Fruit fly (Drosophila melanogaster) whole organism, embryonic: ENCODE measurements around the gene hyd.

ENCODE experiments used
- Asciz ChIP-seq: fragments of 200-800 bp; sonication (Bioruptor generic); optimal IDR thresholded peaks from 2 replicates; lab custom pipeline; 2017; ENCODE audit warnings: missing biosample characterization, mild to moderate bottlenecking, missing genetic modification characterization, missing genetic modification reagents
- Awh ChIP-seq: fragments of 200-800 bp; sonication (Bioruptor generic); IDR thresholded peaks from 2 replicates; pipeline ENCODE4, ENCODE4 v1.3.6; 2022; ENCODE audit warnings: missing biosample characterization, missing genetic modification characterization
- CG10654 ChIP-seq: fragments of 200-800 bp; sonication (Bioruptor generic); optimal IDR thresholded peaks from 2 replicates; lab custom pipeline; 2016; ENCODE audit warnings: missing biosample characterization, missing genetic modification characterization
- CG12219 ChIP-seq: fragments of 200-800 bp; sonication (Bioruptor generic); optimal IDR thresholded peaks from 3 replicates; lab custom pipeline; 2018; ENCODE audit warnings: missing biosample characterization, mild to moderate bottlenecking, missing genetic modification characterization
- CG13287 ChIP-seq: fragments of 200-800 bp; sonication (Bioruptor generic); IDR thresholded peaks from 2 replicates; pipeline ENCODE4 v1.3.6; 2022; ENCODE audit warnings: missing biosample characterization, missing genetic modification characterization; ENCODE audit not compliant: partially characterized antibody
- CG15479 ChIP-seq: fragments of 200-800 bp; sonication (Bioruptor generic); optimal IDR thresholded peaks from 3 replicates; lab custom pipeline; 2019; ENCODE audit warnings: missing biosample characterization, mild to moderate bottlenecking, missing genetic modification characterization, moderate library complexity
- CG15514 ChIP-seq: fragments of 200-800 bp; sonication (Bioruptor generic); optimal IDR thresholded peaks from 3 replicates; lab custom pipeline; 2017; ENCODE audit warnings: missing biosample characterization, missing genetic modification characterization, mild to moderate bottlenecking, moderate library complexity, missing genetic modification reagents
- CG15601 ChIP-seq: fragments of 200-800 bp; sonication (Bioruptor generic); optimal IDR thresholded peaks from 3 replicates; lab custom pipeline; 2019; ENCODE audit warnings: missing biosample characterization, mild to moderate bottlenecking, missing genetic modification characterization, moderate library complexity
- CG17186 ChIP-seq: fragments of 200-800 bp; sonication (Bioruptor generic); optimal IDR thresholded peaks from 3 replicates; lab custom pipeline; 2017; ENCODE audit warnings: missing biosample characterization, missing genetic modification reagents, missing genetic modification characterization
- CG17385 ChIP-seq: fragments of 200-800 bp; sonication (Bioruptor generic); optimal IDR thresholded peaks from 3 replicates; lab custom pipeline; 2018; ENCODE audit warnings: missing biosample characterization, mild to moderate bottlenecking, missing genetic modification characterization
- CG2712 ChIP-seq: fragments of 200-800 bp; optimal IDR thresholded peaks from 3 replicates; lab custom pipeline; 2019; ENCODE audit warnings: missing biosample characterization, mild to moderate bottlenecking, missing genetic modification characterization, moderate library complexity
- CG5953 ChIP-seq: fragments of 200-800 bp; sonication (Bioruptor generic); IDR thresholded peaks from 2 replicates; pipeline ENCODE4 v1.3.6; 2022; ENCODE audit warnings: missing biosample characterization, missing genetic modification characterization
- CG6654 ChIP-seq: fragments of 200-800 bp; sonication (Bioruptor generic); optimal IDR thresholded peaks from 2 replicates; lab custom pipeline; 2017; ENCODE audit warnings: missing biosample characterization, mild to moderate bottlenecking, missing genetic modification characterization
- CG7745 ChIP-seq: fragments of 200-800 bp; sonication (Bioruptor generic); optimal IDR thresholded peaks from 2 replicates; lab custom pipeline; 2018; ENCODE audit warnings: missing biosample characterization, mild to moderate bottlenecking, missing genetic modification characterization, moderate library complexity
- CG7786 ChIP-seq: fragments of 200-800 bp; sonication (Bioruptor generic); optimal IDR thresholded peaks from 2 replicates; lab custom pipeline; 2016; ENCODE audit warnings: missing biosample characterization, missing genetic modification characterization
- CG8359 ChIP-seq: fragments of 200-800 bp; sonication (Bioruptor generic); optimal IDR thresholded peaks from 2 replicates; lab custom pipeline; 2017; ENCODE audit warnings: missing biosample characterization, mild to moderate bottlenecking, missing genetic modification characterization, borderline replicate concordance
- Dll ChIP-seq: fragments of 200-800 bp; sonication (Bioruptor generic); IDR thresholded peaks from 4 replicates; pipeline ENCODE4 v1.3.6; 2022; ENCODE audit warnings: missing biosample characterization, missing genetic modification characterization; ENCODE audit not compliant: partially characterized antibody
- Doc2 ChIP-seq: fragments of 200-800 bp; sonication (Bioruptor generic); IDR thresholded peaks from 2 replicates; pipeline ENCODE4 v1.3.6; 2022; ENCODE audit warnings: missing biosample characterization, missing genetic modification characterization
- E2f2 ChIP-seq: fragments of 200-800 bp; sonication (Bioruptor generic); IDR thresholded peaks from 2 replicates; pipeline ENCODE4 v1.3.6; 2022; ENCODE audit warnings: missing biosample characterization, missing genetic modification characterization
- Elba2 ChIP-seq: fragments of 200-800 bp; sonication (Bioruptor generic); optimal IDR thresholded peaks from 3 replicates; lab custom pipeline; 2016; ENCODE audit warnings: missing biosample characterization, missing genetic modification characterization
- Ets97D ChIP-seq: fragments of 200-800 bp; sonication (Bioruptor generic); optimal IDR thresholded peaks from 3 replicates; lab custom pipeline; 2016; ENCODE audit warnings: missing biosample characterization, missing genetic modification characterization
- Fer1 ChIP-seq: fragments of 200-800 bp; sonication (Bioruptor generic); optimal IDR thresholded peaks from 2 replicates; lab custom pipeline; 2017; ENCODE audit warnings: missing biosample characterization, mild to moderate bottlenecking, missing genetic modification characterization
- GATAe ChIP-seq: fragments of 200-800 bp; sonication (Bioruptor generic); conservative IDR thresholded peaks from 2 replicates; pipeline ENCODE4 v1.3.6; 2022; ENCODE audit warnings: missing biosample characterization, missing genetic modification characterization
- Hr78 ChIP-seq, 2 experiments: fragments of 200-800 bp in 1 of 2; fragments of >200 bp in 1 of 2; sonication (Bioruptor generic) in 1 of 2; optimal IDR thresholded peaks; 2 replicates each; lab custom pipeline; 2017 to 2019; ENCODE audit warnings: missing biosample characterization in 2 of 2, missing genetic modification characterization in 2 of 2, mild to moderate bottlenecking in 1 of 2, moderate library complexity in 1 of 2
- Lpt ChIP-seq: fragments of >200 bp; optimal IDR thresholded peaks from 2 replicates; lab custom pipeline; 2018; ENCODE audit warnings: missing biosample characterization, missing genetic modification characterization
- MBD-R2 ChIP-seq: fragments of 200-800 bp; sonication (Bioruptor generic); IDR thresholded peaks from 2 replicates; pipeline ENCODE4 v1.3.6; 2022; ENCODE audit warnings: missing biosample characterization, missing genetic modification characterization
- Med ChIP-seq: fragments of 200-800 bp; sonication (Bioruptor generic); peaks from one replicate; lab custom pipeline; 2016; ENCODE audit warnings: missing biosample characterization, missing genetic modification characterization, mild to moderate bottlenecking, inconsistent platforms, moderate library complexity
- Xbp1 ChIP-seq: fragments of 200-800 bp; sonication (Bioruptor generic); optimal IDR thresholded peaks from 3 replicates; lab custom pipeline; 2016; ENCODE audit warnings: missing biosample characterization, mild to moderate bottlenecking, missing genetic modification characterization
- YL-1 ChIP-seq: fragments of 200-800 bp; sonication (Bioruptor generic); optimal IDR thresholded peaks from 3 replicates; lab custom pipeline; 2017; ENCODE audit warnings: missing biosample characterization, mild to moderate bottlenecking, missing genetic modification characterization
- bigmax ChIP-seq: fragments of 200-800 bp; sonication (Bioruptor generic); optimal IDR thresholded peaks from 2 replicates; lab custom pipeline; 2018; ENCODE audit warnings: missing biosample characterization, mild to moderate bottlenecking, missing genetic modification characterization
- chm ChIP-seq: fragments of 200-800 bp; sonication (Bioruptor generic); IDR thresholded peaks from 2 replicates; pipeline ENCODE4 v1.3.6; 2022; ENCODE audit warnings: missing biosample characterization, missing genetic modification characterization
- croc ChIP-seq: fragments of 200-800 bp; sonication (Bioruptor generic); conservative IDR thresholded peaks from 3 replicates; pipeline ENCODE4 v1.3.6; 2022; ENCODE audit warnings: missing biosample characterization, missing genetic modification characterization
- en ChIP-seq: fragments of 200-800 bp; sonication (Bioruptor generic); optimal IDR thresholded peaks from 2 replicates; lab custom pipeline; 2016; ENCODE audit warnings: missing biosample characterization, missing genetic modification characterization
- ewg ChIP-seq: fragments of 200-800 bp; sonication (Bioruptor generic); optimal IDR thresholded peaks from 3 replicates; lab custom pipeline; 2017; ENCODE audit warnings: mild to moderate bottlenecking, missing biosample characterization, missing genetic modification reagents, missing genetic modification characterization
- hb ChIP-seq: fragments of 200-800 bp; sonication (Bioruptor generic); IDR thresholded peaks from 3 replicates; pipeline ENCODE4 v1.3.6; 2022; ENCODE audit warnings: missing biosample characterization, missing genetic modification characterization; ENCODE audit not compliant: partially characterized antibody
- jigr1 ChIP-seq: fragments of 200-800 bp; sonication (Bioruptor generic); IDR thresholded peaks from 3 replicates; pipeline ENCODE4 v1.3.6; 2022; ENCODE audit warnings: missing biosample characterization, missing genetic modification characterization
- kay ChIP-seq: fragments of 200-800 bp; sonication (Bioruptor generic); optimal IDR thresholded peaks from 2 replicates; lab custom pipeline; 2016; ENCODE audit warnings: missing biosample characterization, missing genetic modification characterization
- onecut ChIP-seq: fragments of 200-800 bp; sonication (Bioruptor generic); IDR thresholded peaks from 2 replicates; pipeline ENCODE4 v1.3.6; 2022; ENCODE audit warnings: missing biosample characterization, missing genetic modification characterization
- pros ChIP-seq: fragments of 200-800 bp; sonication (Bioruptor generic); optimal IDR thresholded peaks from 3 replicates; lab custom pipeline; 2019; ENCODE audit warnings: missing biosample characterization, mild to moderate bottlenecking, missing genetic modification characterization, moderate library complexity
- row ChIP-seq: fragments of 200-800 bp; sonication (Bioruptor generic); IDR thresholded peaks from 3 replicates; pipeline ENCODE4 v1.3.6; 2022; ENCODE audit warnings: missing biosample characterization, missing genetic modification characterization
- sens ChIP-seq: fragments of 200-800 bp; sonication (Bioruptor generic); peaks from one replicate; lab custom pipeline; 2016; ENCODE audit warnings: missing biosample characterization, missing genetic modification characterization
- sim ChIP-seq: fragments of 200-800 bp; sonication (Bioruptor generic); IDR thresholded peaks from 2 replicates; pipeline ENCODE4 v1.3.6; 2022; ENCODE audit warnings: missing biosample characterization, missing genetic modification characterization
- trh ChIP-seq: fragments of 200-800 bp; sonication (Bioruptor generic); optimal IDR thresholded peaks from 2 replicates; lab custom pipeline; 2016; ENCODE audit warnings: missing biosample characterization, missing genetic modification characterization
- tup ChIP-seq: fragments of 200-800 bp; sonication (Bioruptor generic); optimal IDR thresholded peaks from 2 replicates; lab custom pipeline; 2016; ENCODE audit warnings: missing biosample characterization, mild to moderate bottlenecking, missing genetic modification characterization, moderate library complexity
- usp ChIP-seq: fragments of >200 bp; optimal IDR thresholded peaks from 2 replicates; lab custom pipeline; 2017; ENCODE audit warnings: missing biosample characterization, missing genetic modification characterization
- vnd ChIP-seq: fragments of 200-800 bp; sonication (Bioruptor generic); IDR thresholded peaks from 3 replicates; pipeline ENCODE4 v1.3.6; 2022; ENCODE audit warnings: missing biosample characterization, missing genetic modification characterization; ENCODE audit not compliant: partially characterized antibody
- zfh2 ChIP-seq: fragments of 200-800 bp; sonication (Bioruptor generic); optimal IDR thresholded peaks from 2 replicates; lab custom pipeline; 2016; ENCODE audit warnings: missing biosample characterization, missing genetic modification characterization

Gene hyd

DNA sequence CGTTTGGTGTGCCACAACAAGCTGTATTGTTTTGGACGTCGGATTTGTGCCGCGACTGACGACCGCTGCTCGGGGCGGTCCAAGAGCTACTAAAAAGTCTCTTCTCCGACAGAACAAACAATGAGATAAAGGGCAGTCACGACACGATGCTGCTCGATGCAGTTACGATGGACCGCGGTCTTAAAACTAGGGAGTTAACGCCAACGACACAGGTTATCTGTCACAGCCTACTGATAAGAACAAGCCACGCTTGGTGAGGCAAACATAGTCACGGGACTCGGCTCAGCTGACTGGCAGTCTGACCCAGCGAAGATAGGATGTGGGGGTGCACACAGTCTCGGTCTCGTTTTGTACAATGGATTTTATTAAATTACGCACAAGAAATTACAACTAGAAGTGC lies 41.3 kb downstream of the hyd start, which contains the start of gene CG9444 (continued):
- peak in 1 of 2 experiments; percentile 50 for TF ChIP-seq Hr78 (GFP tag; optimal IDR thresholded peaks at IDR 0.05; lab: Kevin White, UChicago)
- TF ChIP-seq chm, result no peak
- no peak for TF ChIP-seq CG10654
- no peak for TF ChIP-seq Lpt (GFP tag; lab: Kevin White, UChicago)
- no peak for TF ChIP-seq Xbp1 (GFP tag; lab: Kevin White, UChicago)
- no peak for TF ChIP-seq CG7745 (tag; lab: Kevin White, UChicago)
- no peak for TF ChIP-seq CG5953 (GFP tag; lab: Robert Waterston, UW)
- TF ChIP-seq usp, result no peak
- TF ChIP-seq croc (GFP tag; lab: Robert Waterston, UW), result no peak
- TF ChIP-seq Awh (GFP tag; lab: Robert Waterston, UW), result no peak

DNA sequence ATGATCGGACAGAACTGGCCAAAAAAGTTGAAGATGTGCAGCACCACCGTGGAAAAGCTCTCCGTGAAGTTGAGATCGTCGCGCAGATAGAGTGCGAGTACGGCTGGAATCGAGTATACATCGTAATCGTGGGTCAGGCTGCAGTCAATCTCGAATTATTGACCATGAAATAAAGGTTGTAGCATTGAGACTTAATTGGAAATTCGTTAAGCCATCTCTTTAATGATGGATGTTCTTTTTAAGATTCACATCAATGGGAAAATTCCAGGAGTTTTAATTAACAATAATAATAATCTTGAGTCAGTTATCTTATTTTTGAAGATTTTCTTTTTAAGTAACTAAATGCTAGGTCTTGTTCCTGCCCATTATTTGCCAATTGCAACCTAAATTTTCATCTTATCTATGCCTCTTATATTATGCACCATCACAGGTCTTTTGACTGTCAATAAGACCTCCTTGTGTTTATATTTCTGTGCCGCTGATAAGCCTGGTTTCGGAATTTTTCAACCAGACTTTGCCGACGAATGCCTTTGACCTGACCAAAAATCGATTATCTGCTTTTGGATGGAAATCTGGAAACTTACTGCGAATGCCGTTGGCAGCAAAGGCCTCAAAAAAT lies 42.2 kb downstream of the hyd start:
- no peak for TF ChIP-seq Dll
- peak; percentile 56 for TF ChIP-seq CG15479 (GFP tag; lab: Kevin White, UChicago)
- TF ChIP-seq, all 482 proteins: peak for 1

- TF ChIP-seq zfh2 (no peak), tup (GFP tag; lab: Kevin White, UChicago) (no peak), Ets97D (GFP tag; lab: Kevin White, UChicago) (peak; percentile 9), CG15514 (GFP tag; lab: Kevin White, UChicago) (peak; percentile 11), vnd (GFP tag; lab: Robert Waterston, UW) (no peak), GATAe (GFP tag; lab: Robert Waterston, UW) (no peak), CG6654 (no peak), CG13287 (peak; percentile 24; the same call in 1 of the 2 replicates), Asciz (GFP tag; lab: Kevin White, UChicago) (no peak), pros (GFP tag; lab: Kevin White, UChicago) (no peak), YL-1 (GFP tag; lab: Kevin White, UChicago) (peak; percentile 50), onecut (GFP tag; lab: Robert Waterston, UW) (no peak), CG12219 (GFP tag; lab: Kevin White, UChicago) (no peak), Doc2 (no peak), jigr1 (GFP tag; lab: Robert Waterston, UW) (no peak), CG7786 (GFP tag; lab: Kevin White, UChicago) (no peak), Fer1 (GFP tag; lab: Kevin White, UChicago) (no peak), trh (GFP tag; lab: Kevin White, UChicago) (no peak), ewg (no peak), CG17385 (GFP tag; lab: Kevin White, UChicago) (peak; percentile 99), CG8359 (no peak), Med (peak; percentile 64), row (peak; percentile 26; the same call in 1 of the 3 replicates), kay (GFP tag; lab: Kevin White, UChicago) (no peak), sens (peak; percentile 37), CG2712 (tag; lab: Kevin White, UChicago) (peak; percentile 1), bigmax (GFP tag; lab: Kevin White, UChicago) (peak; percentile 34), E2f2 (GFP tag; lab: Robert Waterston, UW) (peak; percentile 97), CG17186 (GFP tag; lab: Kevin White, UChicago) (peak; percentile 23), CG15601 (no peak), en (GFP tag; lab: Kevin White, UChicago) (no peak), sim (GFP tag; lab: Robert Waterston, UW) (0 out of 2 replicates have a peak, but pooled peaks have one; percentile 28), MBD-R2 (GFP tag; lab: Robert Waterston, UW) (peak; percentile 71; the same call in 1 of the 2 replicates), Elba2 (GFP tag; lab: Kevin White, UChicago) (peak; percentile 18), hb (0 out of 3 replicates have a peak, but pooled peaks have one; percentile 45)
These were observed 45.7 kb downstream of the hyd start, which contains the start of gene nmdyn-D7 for dm6 chr3R:9679746-9680145. nmdyn-D7 (plus strand) TSS chr3R:9679939.
